Fruit fly (Drosophila melanogaster): ENCODE results near the gene CG7518.

CG7518 gene

DNA sequence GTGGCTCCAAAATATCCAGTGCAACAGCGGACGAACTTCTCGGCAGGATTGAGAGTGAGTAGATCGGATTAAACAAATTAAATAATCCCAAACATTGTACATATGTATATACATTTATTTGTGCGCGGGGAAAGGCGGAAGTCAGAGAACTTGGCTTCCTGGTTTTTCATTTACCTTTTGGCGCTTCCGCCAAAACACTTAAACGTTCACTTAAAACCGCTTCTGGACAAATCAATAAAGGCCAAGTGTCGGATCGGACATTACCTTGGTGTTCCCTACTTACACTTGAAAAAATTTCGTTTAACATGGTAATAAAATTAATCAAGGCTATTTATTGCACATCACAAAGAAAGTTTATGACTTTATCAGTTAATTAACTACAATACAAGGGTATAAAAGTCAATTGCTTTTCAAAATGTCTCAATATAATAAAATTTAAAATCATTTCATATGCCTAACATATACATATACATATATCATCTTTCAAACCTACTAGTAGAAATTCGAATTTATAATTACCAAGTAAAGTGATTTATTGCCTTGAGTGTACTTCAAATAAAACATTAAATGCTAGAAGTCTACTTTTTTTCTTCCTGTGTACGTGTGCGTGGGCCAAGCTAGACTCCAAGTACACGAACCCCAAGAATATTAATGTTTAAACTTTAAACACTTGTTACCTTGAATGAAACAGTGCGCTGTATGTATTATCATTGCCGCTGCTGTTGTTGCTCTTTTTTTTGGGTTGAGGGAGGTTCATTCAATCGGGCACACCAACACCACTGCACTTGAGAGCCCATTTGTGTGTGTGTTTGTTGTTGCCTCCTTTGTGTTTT lies 16.3 kb upstream of the CG7518 start (continued):
- TF ChIP-seq Sox15 (GFP tag; optimal IDR thresholded peaks at IDR 0.05) = peak; percentile 56
- peak; percentile 85 for TF ChIP-seq esn (GFP tag; optimal IDR thresholded peaks at IDR 0.05)
- TF ChIP-seq CG11902 (GFP tag; optimal IDR thresholded peaks at IDR 0.05) = peak; percentile 71
- TF ChIP-seq CG6163 (GFP tag; IDR thresholded peaks at IDR 0.05) = peak; percentile 62
- peak; percentile 78 for TF ChIP-seq CG8119 (GFP tag; IDR thresholded peaks at IDR 0.05)
- peak; percentile 81 for TF ChIP-seq Eip75B (GFP tag; optimal IDR thresholded peaks at IDR 0.05)
- peak; percentile 79 for TF ChIP-seq CG15336 (GFP tag; IDR thresholded peaks at IDR 0.05)
- TF ChIP-seq CG9139 (GFP tag; optimal IDR thresholded peaks at IDR 0.05) = peak; percentile 21
- TF ChIP-seq CG16779 (tag; optimal IDR thresholded peaks at IDR 0.05) = peak; percentile 45
- TF ChIP-seq salr (GFP tag; optimal IDR thresholded peaks at IDR 0.05) = peak; percentile 18 to 67
- peak; percentile 83 for TF ChIP-seq CG6808 (GFP tag; optimal IDR thresholded peaks at IDR 0.05)
- TF ChIP-seq CG6854 (GFP tag; optimal IDR thresholded peaks at IDR 0.05) = no peak
- TF ChIP-seq Hr39 (GFP tag; optimal IDR thresholded peaks at IDR 0.05) = peak; percentile 67
- peak; percentile 60 for TF ChIP-seq CG7368 (GFP tag; optimal IDR thresholded peaks at IDR 0.05)
- peak; percentile 81 for TF ChIP-seq net (GFP tag; optimal IDR thresholded peaks at IDR 0.05)
- TF ChIP-seq Hr38 (GFP tag; optimal IDR thresholded peaks at IDR 0.05) = no peak
- TF ChIP-seq CG6792 (GFP tag; optimal IDR thresholded peaks at IDR 0.05) = peak; percentile 76
- TF ChIP-seq topi (GFP tag; optimal IDR thresholded peaks at IDR 0.05) = peak; percentile 73
- TF ChIP-seq CG31627 (GFP tag; optimal IDR thresholded peaks at IDR 0.05) = peak; percentile 73
- peak; percentile 68 for TF ChIP-seq achi (GFP tag; optimal IDR thresholded peaks at IDR 0.05)
- TF ChIP-seq Eip93F (GFP tag; optimal IDR thresholded peaks at IDR 0.05) = no peak
- TF ChIP-seq Lpt (GFP tag; optimal IDR thresholded peaks at IDR 0.05) = peak; percentile 40
- TF ChIP-seq Gug (GFP tag; IDR thresholded peaks at IDR 0.05) = peak; percentile 64; the same call in 1 of the 2 replicates
- peak; percentile 67 for TF ChIP-seq pdm3 (GFP tag; optimal IDR thresholded peaks at IDR 0.05)
- TF ChIP-seq lz (GFP tag; optimal IDR thresholded peaks at IDR 0.05) = peak; percentile 80
- TF ChIP-seq CG34406 (GFP tag; optimal IDR thresholded peaks at IDR 0.05) = peak; percentile 76

DNA sequence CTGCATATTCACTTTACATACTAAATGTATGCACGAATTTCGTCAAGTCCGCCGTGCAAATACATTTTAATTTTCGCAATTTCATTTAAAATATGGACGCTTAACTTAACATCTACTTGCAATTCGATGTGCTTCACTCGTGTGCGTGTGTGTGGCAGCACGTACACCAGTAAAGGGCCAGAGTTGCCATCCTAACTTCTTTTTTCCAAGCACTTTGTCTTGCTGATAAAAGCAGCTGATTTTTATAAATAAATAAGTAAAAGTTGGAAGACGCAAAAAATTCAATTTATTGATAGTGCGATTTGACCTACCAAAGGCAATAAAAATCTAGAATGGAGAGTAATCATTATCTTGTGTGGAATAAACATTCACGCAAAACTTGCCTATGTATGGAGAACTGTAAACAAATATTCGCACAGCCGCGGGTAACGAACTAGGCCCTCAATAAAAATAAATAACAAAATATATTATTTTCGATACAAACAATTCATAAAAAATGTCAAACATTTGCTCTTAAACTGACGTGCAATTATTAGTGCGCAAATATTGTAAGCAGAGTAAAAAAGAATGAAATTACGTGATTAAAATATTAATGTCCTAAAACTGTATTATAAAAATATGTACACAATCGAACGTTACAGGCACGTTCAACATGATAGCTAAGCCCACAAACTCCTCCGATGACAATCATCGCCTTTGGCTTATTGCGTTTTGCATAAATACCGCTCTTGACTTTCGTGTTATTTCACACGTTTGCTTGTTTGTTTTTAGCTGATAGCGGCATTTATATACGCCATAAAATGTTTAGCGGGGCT lies 15.5 kb upstream of the CG7518 start:
- peak; percentile 65 for TF ChIP-seq Met (GFP tag; optimal IDR thresholded peaks at IDR 0.05)
- TF ChIP-seq CG11902 (GFP tag; optimal IDR thresholded peaks at IDR 0.05) = peak; percentile 32
- peak; percentile 85 for TF ChIP-seq fkh (GFP tag; optimal IDR thresholded peaks at IDR 0.05)
- TF ChIP-seq CG11294 (GFP tag; IDR thresholded peaks at IDR 0.05) = 0 out of 2 replicates have a peak, but pooled peaks have one; percentile 17
- TF ChIP-seq CG9139 (GFP tag; optimal IDR thresholded peaks at IDR 0.05) = no peak
- no peak for TF ChIP-seq CG6854 (GFP tag; optimal IDR thresholded peaks at IDR 0.05)
- TF ChIP-seq Eip75B (GFP tag; optimal IDR thresholded peaks at IDR 0.05) = peak; percentile 42
- peak; percentile 66 for TF ChIP-seq acj6 (GFP tag; optimal IDR thresholded peaks at IDR 0.05)
- TF ChIP-seq CG31627 (GFP tag; optimal IDR thresholded peaks at IDR 0.05) = peak; percentile 49
- TF ChIP-seq spab (GFP tag; optimal IDR thresholded peaks at IDR 0.05) = no peak
- TF ChIP-seq CG10631 (GFP tag; optimal IDR thresholded peaks at IDR 0.05) = peak; percentile 49
- no peak for TF ChIP-seq Sox102F (GFP tag; optimal IDR thresholded peaks at IDR 0.05)
- peak; percentile 31 for TF ChIP-seq cyc (GFP tag; optimal IDR thresholded peaks at IDR 0.05)
- TF ChIP-seq CG11762 (GFP tag; optimal IDR thresholded peaks at IDR 0.05; ENCODE audit: insufficient read depth) = peak; percentile 44
- peak; percentile 29 for TF ChIP-seq CG1621 (tag; optimal IDR thresholded peaks at IDR 0.05)
- TF ChIP-seq lz (GFP tag; optimal IDR thresholded peaks at IDR 0.05) = peak; percentile 44
- no peak for TF ChIP-seq CG3919 (GFP tag; optimal IDR thresholded peaks at IDR 0.05)
- peak; percentile 71 for TF ChIP-seq CG8119 (GFP tag; IDR thresholded peaks at IDR 0.05)
- peak; percentile 67 for TF ChIP-seq CG6163 (GFP tag; IDR thresholded peaks at IDR 0.05)
- TF ChIP-seq pdm3 (GFP tag; optimal IDR thresholded peaks at IDR 0.05) = peak; percentile 75
- TF ChIP-seq salr (GFP tag; optimal IDR thresholded peaks at IDR 0.05) = peak; percentile 25 to 64
- TF ChIP-seq ss (GFP tag; optimal IDR thresholded peaks at IDR 0.05) = peak; percentile 20 to 56
- TF ChIP-seq OdsH (GFP tag; optimal IDR thresholded peaks at IDR 0.05) = peak; percentile 63
- TF ChIP-seq CG6808 (GFP tag; optimal IDR thresholded peaks at IDR 0.05) = peak; percentile 62
- TF ChIP-seq CG15336 (GFP tag; IDR thresholded peaks at IDR 0.05) = peak; percentile 50
- peak; percentile 63 for TF ChIP-seq Ets96B (tag; optimal IDR thresholded peaks at IDR 0.05)
- peak; percentile 40 for TF ChIP-seq Sox15 (GFP tag; optimal IDR thresholded peaks at IDR 0.05)
- TF ChIP-seq CG16779 (tag; optimal IDR thresholded peaks at IDR 0.05) = no peak
- peak; percentile 51 for TF ChIP-seq svp (GFP tag)
- TF ChIP-seq fd85E (GFP tag; optimal IDR thresholded peaks at IDR 0.05) = peak; percentile 21
- TF ChIP-seq Sox14 (GFP tag; optimal IDR thresholded peaks at IDR 0.05) = peak; percentile 30
- TF ChIP-seq Eip78C (GFP tag) = peak; percentile 93
- peak; percentile 61 for TF ChIP-seq achi (GFP tag; optimal IDR thresholded peaks at IDR 0.05)
- TF ChIP-seq Gug (GFP tag; IDR thresholded peaks at IDR 0.05) = peak; percentile 62
